In genomic region chr3L:17965455-17965794, dm6 we compare ENCODE assay signal across 4 fruit fly cellular contexts.
TF ChIP-seq lines count a peak whose summit lies in the region.

No protein-coding gene starts in this region.

- no peak for TF ChIP-seq CTCF in whole organism, embryonic (GFP tag; optimal IDR thresholded peaks at IDR 0.05; lab: Kevin White, UChicago)

TF ChIP-seq in whole organism, embryonic, 481 proteins besides CTCF, POLR2A, EP300 and RAD21:
- TF ChIP-seq Dfd (GFP tag; optimal IDR thresholded peaks at IDR 0.05; lab: Kevin White, UChicago) (no peak), Pdp1 (GFP tag; optimal IDR thresholded peaks at IDR 0.05; lab: Kevin White, UChicago) (peak in 1 of 2 experiments; percentile 58), sob (GFP tag; IDR thresholded peaks at IDR 0.05; lab: Robert Waterston, UW) (no peak), Deaf1 (tag; optimal IDR thresholded peaks at IDR 0.05; lab: Kevin White, UChicago) (peak; percentile 13), psq (GFP tag; optimal IDR thresholded peaks at IDR 0.05; lab: Kevin White, UChicago) (no peak), az2 (GFP tag; optimal IDR thresholded peaks at IDR 0.05; lab: Kevin White, UChicago) (no peak), Opbp (GFP tag; IDR thresholded peaks at IDR 0.05; lab: Robert Waterston, UW; ENCODE audit: partially characterized antibody) (no peak), klu (GFP tag; IDR thresholded peaks at IDR 0.05; lab: Robert Waterston, UW) (no peak), Med (GFP tag; lab: Kevin White, UChicago) (no peak), ERR (GFP tag; optimal IDR thresholded peaks at IDR 0.05; lab: Kevin White, UChicago) (no peak), ara (GFP tag; IDR thresholded peaks at IDR 0.05; lab: Robert Waterston, UW) (no peak), slbo (GFP tag; IDR thresholded peaks at IDR 0.05; lab: Robert Waterston, UW) (no peak), CG11560 (tag; IDR thresholded peaks at IDR 0.05; lab: Robert Waterston, UW) (no peak), Lim3 (GFP tag; IDR thresholded peaks at IDR 0.05; lab: Robert Waterston, UW) (no peak), CG3163 (GFP tag; optimal IDR thresholded peaks at IDR 0.05; lab: Kevin White, UChicago) (no peak), Oaz (GFP tag; IDR thresholded peaks at IDR 0.05; lab: Robert Waterston, UW) (no peak), pros (GFP tag; optimal IDR thresholded peaks at IDR 0.05; lab: Kevin White, UChicago) (peak; percentile 49), oc (tag; optimal IDR thresholded peaks at IDR 0.05; lab: Kevin White, UChicago) (no peak), wdn (GFP tag; IDR thresholded peaks at IDR 0.05; lab: Robert Waterston, UW) (no peak), ftz-f1 (GFP tag; optimal IDR thresholded peaks at IDR 0.05; lab: Kevin White, UChicago) (no peak), CG15269 (tag; optimal IDR thresholded peaks at IDR 0.05; lab: Kevin White, UChicago) (peak; percentile 36), eve (GFP tag; optimal IDR thresholded peaks at IDR 0.05; lab: Kevin White, UChicago) (no peak), CG8089 (GFP tag; optimal IDR thresholded peaks at IDR 0.05; lab: Kevin White, UChicago) (no peak), Sin3A (optimal IDR thresholded peaks at IDR 0.05; lab: Kevin White, UChicago) (no peak)

TF ChIP-seq in whole organism, prepupa, 60 proteins besides CTCF, POLR2A, EP300 and RAD21:
- no peak for TF ChIP-seq achi (GFP tag; optimal IDR thresholded peaks at IDR 0.05; lab: Kevin White, UChicago)
- TF ChIP-seq vri (GFP tag; optimal IDR thresholded peaks at IDR 0.05; lab: Kevin White, UChicago), result peak; percentile 57
- TF ChIP-seq CG6163 (GFP tag; IDR thresholded peaks at IDR 0.05; lab: Robert Waterston, UW), result peak; percentile 37; the same call in 1 of the 3 replicates

TF ChIP-seq in whole organism, pupa, 21 proteins besides CTCF, POLR2A, EP300 and RAD21:
- TF ChIP-seq Snoo (tag; optimal IDR thresholded peaks at IDR 0.05; lab: Kevin White, UChicago), result peak; percentile 53
- TF ChIP-seq CG10348 (GFP tag; IDR thresholded peaks at IDR 0.05; lab: Robert Waterston, UW), result no peak

TF ChIP-seq in whole organism, wandering third instar larva, 38 proteins besides CTCF, POLR2A, EP300 and RAD21:
- TF ChIP-seq rgr (GFP tag; optimal IDR thresholded peaks at IDR 0.05; lab: Kevin White, UChicago) (no peak), psq (GFP tag; optimal IDR thresholded peaks at IDR 0.05; lab: Kevin White, UChicago) (peak; percentile 71), usp (GFP tag; optimal IDR thresholded peaks at IDR 0.05; lab: Kevin White, UChicago) (no peak)
